Worm (Caenorhabditis elegans): ENCODE measurements around the gene nhr-247.

The nhr-247 gene

DNA sequence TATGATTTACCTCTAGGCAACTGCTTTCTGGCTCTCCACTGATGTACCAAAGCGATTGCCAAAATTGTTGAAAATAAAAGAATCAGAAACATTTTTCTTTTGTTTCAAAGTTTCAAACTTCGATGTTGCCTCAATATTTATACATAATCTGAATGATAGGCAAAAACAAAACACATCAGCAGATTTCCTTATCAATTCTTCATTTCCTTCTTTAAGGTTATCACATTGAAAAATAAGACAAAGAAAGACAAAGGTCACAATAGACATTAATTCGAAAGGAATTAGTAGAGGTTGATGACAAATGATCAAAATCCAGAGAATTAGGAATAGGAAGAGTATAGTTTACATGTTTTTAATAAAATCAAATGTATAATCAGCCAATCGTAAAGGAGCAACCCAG lies 31.8 kb upstream of the nhr-247 start, which contains the start of gene cyp-34A2:
cyp-34A2 (minus strand) TSS at position 101 of the 400 bp plus-strand sequence.
- TF ChIP-seq blmp-1 (tag; optimal IDR thresholded peaks at IDR 0.05; ENCODE audit: insufficient read depth) (no peak), mab-5 (tag; optimal IDR thresholded peaks at IDR 0.05) (no peak), ceh-82 (tag; optimal IDR thresholded peaks at IDR 0.05) (no peak), lin-13 (GFP tag; optimal IDR thresholded peaks at IDR 0.05) (no peak), skn-1 (tag; optimal IDR thresholded peaks at IDR 0.05) (no peak), egl-27 (tag; optimal IDR thresholded peaks at IDR 0.05) (no peak), alr-1 (tag; optimal IDR thresholded peaks at IDR 0.05) (no peak), nhr-6 (tag; optimal IDR thresholded peaks at IDR 0.05) (no peak), nhr-237 (tag; optimal IDR thresholded peaks at IDR 0.05) (no peak), mdl-1 (tag; optimal IDR thresholded peaks at IDR 0.05) (no peak), unc-62 (GFP tag; optimal IDR thresholded peaks at IDR 0.05) (no peak)

DNA sequence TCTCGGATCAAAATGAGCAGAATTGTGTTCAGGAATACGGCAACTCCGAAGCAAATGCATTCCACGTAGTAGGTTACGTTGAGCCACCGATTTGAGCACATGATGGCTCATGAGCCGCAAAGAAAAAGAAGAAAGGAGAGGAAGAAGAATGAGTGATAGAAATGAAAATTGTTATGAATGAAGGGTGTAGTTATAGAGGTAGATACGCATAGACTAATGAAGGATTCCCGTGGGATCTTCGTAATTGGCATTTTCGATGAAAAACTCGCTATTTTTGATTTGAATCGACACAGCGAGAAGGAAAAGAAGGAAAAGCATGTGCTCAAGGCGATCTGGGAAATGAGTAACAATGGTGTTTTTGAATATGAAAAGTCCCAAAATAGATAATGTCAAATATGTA lies 28.9 kb upstream of the nhr-247 start, which contains the start of gene str-96:
str-96 (minus strand) TSS at position 101 of the 400 bp plus-strand sequence.
- TF ChIP-seq mdl-1 (tag; optimal IDR thresholded peaks at IDR 0.05) (no peak), Y55F3AM.14 (GFP tag; optimal IDR thresholded peaks at IDR 0.05) (no peak), gmeb-1 (tag; optimal IDR thresholded peaks at IDR 0.05) (no peak), C34F6.9 (tag; optimal IDR thresholded peaks at IDR 0.05) (no peak), nhr-237 (tag; optimal IDR thresholded peaks at IDR 0.05) (no peak), nhr-77 (tag; optimal IDR thresholded peaks at IDR 0.05) (no peak), nhr-6 (tag; optimal IDR thresholded peaks at IDR 0.05) (no peak), F13H6.1 (tag; optimal IDR thresholded peaks at IDR 0.05) (no peak), lin-11 (tag; optimal IDR thresholded peaks at IDR 0.05) (no peak), alr-1 (tag; optimal IDR thresholded peaks at IDR 0.05) (no peak), ama-1 (optimal IDR thresholded peaks at IDR 0.05) (no peak), sma-3 (GFP tag; optimal IDR thresholded peaks at IDR 0.05) (no peak), ceh-82 (tag; optimal IDR thresholded peaks at IDR 0.05) (no peak), fos-1 (tag; optimal IDR thresholded peaks at IDR 0.05) (no peak), nhr-23 (tag; optimal IDR thresholded peaks at IDR 0.05) (no peak), crh-2 (tag; optimal IDR thresholded peaks at IDR 0.05) (no peak), blmp-1 (tag; optimal IDR thresholded peaks at IDR 0.05; ENCODE audit: insufficient read depth) (no peak), lin-13 (GFP tag; optimal IDR thresholded peaks at IDR 0.05) (no peak), ztf-4 (tag; optimal IDR thresholded peaks at IDR 0.05) (no peak), nhr-10 (tag; optimal IDR thresholded peaks at IDR 0.05) (no peak)

DNA sequence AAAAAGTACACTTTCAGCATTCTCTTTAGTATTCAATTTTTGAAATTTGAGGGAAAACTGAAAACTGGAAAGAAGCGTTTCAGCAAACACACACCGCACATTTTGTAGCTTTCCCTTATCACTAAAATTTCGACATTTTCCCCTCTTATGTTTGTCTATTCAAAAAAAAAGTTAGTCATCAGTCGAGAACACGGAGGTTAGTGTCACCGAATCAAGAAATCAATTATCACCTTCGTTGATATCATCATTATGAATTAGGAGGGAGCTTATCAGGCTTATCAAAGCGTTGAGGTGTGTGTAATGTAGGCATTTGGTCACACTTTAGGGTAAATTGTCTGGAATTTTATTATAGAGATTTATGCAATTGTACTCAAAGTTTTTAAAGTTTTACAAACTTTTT lies 24.2 kb upstream of the nhr-247 start, which contains the start of gene cpr-3:
cpr-3 (minus strand) TSS at position 104 of the 400 bp plus-strand sequence.
- no peak for TF ChIP-seq unc-39 (tag; optimal IDR thresholded peaks at IDR 0.05)
- TF ChIP-seq Y55F3AM.14 (GFP tag; optimal IDR thresholded peaks at IDR 0.05), result no peak
- no peak for TF ChIP-seq mbf-1 (tag; optimal IDR thresholded peaks at IDR 0.05)
- no peak for TF ChIP-seq nhr-11 (tag; optimal IDR thresholded peaks at IDR 0.05)
- TF ChIP-seq lin-39 (tag; optimal IDR thresholded peaks at IDR 0.05), result no peak
- TF ChIP-seq ceh-16 (tag; optimal IDR thresholded peaks at IDR 0.05), result no peak
- no peak for TF ChIP-seq C34F6.9 (tag; optimal IDR thresholded peaks at IDR 0.05)
- no peak for TF ChIP-seq snpc-4 (tag; optimal IDR thresholded peaks at IDR 0.05)
- no peak for TF ChIP-seq ceh-82 (tag; optimal IDR thresholded peaks at IDR 0.05)
- TF ChIP-seq elt-3 (tag; optimal IDR thresholded peaks at IDR 0.05), result no peak
- TF ChIP-seq nhr-25 (tag; optimal IDR thresholded peaks at IDR 0.05), result no peak
- no peak for TF ChIP-seq mdl-1 (tag; optimal IDR thresholded peaks at IDR 0.05)
- TF ChIP-seq nhr-12 (tag; optimal IDR thresholded peaks at IDR 0.05), result no peak
- no peak for TF ChIP-seq nhr-10 (tag; optimal IDR thresholded peaks at IDR 0.05)
- no peak for TF ChIP-seq aly-2 (tag; optimal IDR thresholded peaks at IDR 0.05)
- no peak for TF ChIP-seq ama-1 (optimal IDR thresholded peaks at IDR 0.05)
- no peak for TF ChIP-seq ZK546.5 (tag; optimal IDR thresholded peaks at IDR 0.05)
- TF ChIP-seq mab-5 (tag; optimal IDR thresholded peaks at IDR 0.05), result no peak
- TF ChIP-seq nhr-23 (tag; optimal IDR thresholded peaks at IDR 0.05), result no peak
- TF ChIP-seq gmeb-1 (tag; optimal IDR thresholded peaks at IDR 0.05), result peak; percentile 64
- no peak for TF ChIP-seq ztf-1 (GFP tag; conservative IDR thresholded peaks at IDR 0.05)
- no peak for TF ChIP-seq peb-1 (tag; optimal IDR thresholded peaks at IDR 0.05)
- no peak for TF ChIP-seq unc-55 (GFP tag; optimal IDR thresholded peaks at IDR 0.05)
- TF ChIP-seq nhr-21 (tag; optimal IDR thresholded peaks at IDR 0.05), result no peak
- no peak for TF ChIP-seq F13H6.1 (tag; optimal IDR thresholded peaks at IDR 0.05)
- TF ChIP-seq egl-27 (tag; optimal IDR thresholded peaks at IDR 0.05), result no peak
- TF ChIP-seq sem-4 (tag; optimal IDR thresholded peaks at IDR 0.05), result no peak
- no peak for TF ChIP-seq R02D3.7 (tag; optimal IDR thresholded peaks at IDR 0.05)
- TF ChIP-seq fos-1 (tag; optimal IDR thresholded peaks at IDR 0.05), result peak; percentile 100
- TF ChIP-seq skn-1 (tag; optimal IDR thresholded peaks at IDR 0.05), result peak; percentile 75
- no peak for TF ChIP-seq elt-1 (tag; optimal IDR thresholded peaks at IDR 0.05)
- no peak for TF ChIP-seq ztf-11 (tag; optimal IDR thresholded peaks at IDR 0.05)
- TF ChIP-seq zag-1 (tag; optimal IDR thresholded peaks at IDR 0.05), result no peak
- no peak for TF ChIP-seq dmd-4 (tag; optimal IDR thresholded peaks at IDR 0.05)
- no peak for TF ChIP-seq sma-9 (GFP tag; optimal IDR thresholded peaks at IDR 0.05)
- no peak for TF ChIP-seq sma-9 (tag; optimal IDR thresholded peaks at IDR 0.05)
- no peak for TF ChIP-seq nhr-237 (tag; optimal IDR thresholded peaks at IDR 0.05)
- TF ChIP-seq lsy-2 (tag; optimal IDR thresholded peaks at IDR 0.05), result no peak
- TF ChIP-seq sma-3 (GFP tag; optimal IDR thresholded peaks at IDR 0.05), result peak; percentile 8
- no peak for TF ChIP-seq nhr-129 (tag; optimal IDR thresholded peaks at IDR 0.05)
- TF ChIP-seq crh-2 (tag; optimal IDR thresholded peaks at IDR 0.05), result peak; percentile 64
- no peak for TF ChIP-seq lin-13 (GFP tag; optimal IDR thresholded peaks at IDR 0.05)
- no peak for TF ChIP-seq alr-1 (tag; optimal IDR thresholded peaks at IDR 0.05)
